Fruit fly (Drosophila melanogaster) whole organism, wandering third instar larva: Measurements from ENCODE around the gene CG11951.

Source experiments
- Abd-B ChIP-seq: fragments of >200 bp; optimal IDR thresholded peaks from 2 replicates; lab custom pipeline; 2017; ENCODE audit warnings: missing biosample characterization, missing genetic modification characterization
- CrebA ChIP-seq: fragments of 200-800 bp; sonication (Bioruptor generic); optimal IDR thresholded peaks from 2 replicates; lab custom pipeline; 2016; ENCODE audit warnings: missing biosample characterization, mild to moderate bottlenecking, missing genetic modification characterization, borderline replicate concordance
- Dfd ChIP-seq: fragments of >200 bp; optimal IDR thresholded peaks from 2 replicates; lab custom pipeline; 2017; ENCODE audit warnings: missing biosample characterization, missing genetic modification characterization
- Dif ChIP-seq: fragments of 200-275, 200-300 bp; sonication (Bioruptor generic); optimal IDR thresholded peaks from 2 replicates; lab custom pipeline; 2018; ENCODE audit warnings: missing biosample characterization, missing genetic modification characterization; ENCODE audit not compliant: partially characterized antibody
- GATAd ChIP-seq: sonication (Bioruptor generic); optimal IDR thresholded peaks from 2 replicates; lab custom pipeline; 2016; ENCODE audit warnings: missing biosample characterization, missing genetic modification characterization
- Jra ChIP-seq: sonication (Bioruptor generic); optimal IDR thresholded peaks from 2 replicates; lab custom pipeline; 2016; ENCODE audit warnings: missing biosample characterization, missing genetic modification characterization
- Vsx2 ChIP-seq: fragments of 200-300, 225-300 bp; sonication (Bioruptor generic); optimal IDR thresholded peaks from 2 replicates; lab custom pipeline; 2018; ENCODE audit warnings: missing biosample characterization, missing genetic modification characterization; ENCODE audit not compliant: partially characterized antibody
- dsf ChIP-seq: sonication (Bioruptor generic); optimal IDR thresholded peaks from 2 replicates; lab custom pipeline; 2016; ENCODE audit warnings: missing biosample characterization, missing genetic modification characterization, borderline replicate concordance
- h ChIP-seq: fragments of 200-800 bp; sonication (Bioruptor generic); optimal IDR thresholded peaks from 3 replicates; lab custom pipeline; 2016; ENCODE audit warnings: missing biosample characterization, mild to moderate bottlenecking, missing genetic modification characterization
- pan ChIP-seq: fragments of >200 bp; optimal IDR thresholded peaks from 2 replicates; lab custom pipeline; 2017
- psq ChIP-seq: fragments of 200-800 bp; sonication (Bioruptor generic); optimal IDR thresholded peaks from 3 replicates; lab custom pipeline; 2017; ENCODE audit warnings: missing biosample characterization, mild to moderate bottlenecking, missing genetic modification characterization, moderate library complexity
- tai ChIP-seq: sonication (Bioruptor generic); optimal IDR thresholded peaks from 2 replicates; lab custom pipeline; 2016; ENCODE audit warnings: missing biosample characterization, missing genetic modification characterization

DNA sequence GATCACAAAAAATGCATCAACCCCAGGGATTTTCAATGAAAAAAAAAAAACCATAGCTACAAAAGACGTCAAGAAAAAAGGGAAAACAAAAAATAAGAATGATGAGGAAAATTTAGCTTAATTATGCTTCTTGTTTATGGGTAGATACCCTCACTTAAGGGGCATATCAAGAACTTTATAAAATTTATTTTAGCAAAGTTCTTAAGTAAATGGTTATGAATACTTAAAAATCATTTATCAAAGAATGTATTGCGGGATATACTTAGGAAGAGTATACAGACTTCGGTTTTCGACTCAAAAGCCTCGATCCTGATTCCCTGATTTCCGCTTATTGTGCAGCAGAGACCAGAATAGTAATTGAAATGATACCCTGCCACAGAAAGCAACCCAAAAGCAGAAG lies 34.5 kb upstream of the CG11951 start:
- no peak for TF ChIP-seq psq (GFP tag; lab: Kevin White, UChicago)
- no peak for TF ChIP-seq Dfd (GFP tag; lab: Kevin White, UChicago)
- TF ChIP-seq pan = no peak
- TF ChIP-seq Jra (GFP tag; lab: Kevin White, UChicago) = no peak
- TF ChIP-seq dsf (GFP tag; lab: Kevin White, UChicago) = no peak
- no peak for TF ChIP-seq Dif (GFP tag; lab: Kevin White, UChicago)
- no peak for TF ChIP-seq Vsx2
- no peak for TF ChIP-seq tai (GFP tag; lab: Kevin White, UChicago)
- no peak for TF ChIP-seq CrebA (GFP tag; lab: Kevin White, UChicago)
- TF ChIP-seq h (GFP tag; lab: Kevin White, UChicago) = no peak
- no peak for TF ChIP-seq Abd-B (GFP tag; lab: Kevin White, UChicago)
- no peak for TF ChIP-seq GATAd
